Worm (Caenorhabditis elegans) whole organism, early embryonic: Measurements from ENCODE around the gene xol-1.

Experiments
- B0310.2 ChIP-seq: sonication (generic microtip); optimal IDR thresholded peaks from 2 replicates; lab custom pipeline; 2016; ENCODE audit warnings: mild to moderate bottlenecking, missing genetic modification characterization, missing compliant biosample characterization
- F13C5.2 ChIP-seq: sonication (generic microtip); optimal IDR thresholded peaks from 2 replicates; lab custom pipeline; 2017; ENCODE audit warnings: mild to moderate bottlenecking, missing genetic modification characterization, inconsistent platforms, missing compliant biosample characterization
- aly-1 ChIP-seq: sonication (generic microtip); optimal IDR thresholded peaks from 2 replicates; lab custom pipeline; 2016; ENCODE audit warnings: missing genetic modification characterization, missing compliant biosample characterization
- ama-1 ChIP-seq: fragments of 150-350 bp; optimal IDR thresholded peaks from 2 replicates; lab custom pipeline; 2014
- ceh-13 ChIP-seq: fragments of 200-800 bp; sonication (Bioruptor generic); optimal IDR thresholded peaks from 2 replicates; lab custom pipeline; 2018; ENCODE audit warnings: mild to moderate bottlenecking, missing genetic modification characterization, missing compliant biosample characterization
- ceh-36 ChIP-seq: sonication (generic microtip); optimal IDR thresholded peaks from 2 replicates; lab custom pipeline; 2016; ENCODE audit warnings: missing genetic modification characterization, inconsistent platforms, missing compliant biosample characterization
- ets-7 ChIP-seq: sonication (generic microtip); optimal IDR thresholded peaks from 2 replicates; lab custom pipeline; 2016; ENCODE audit warnings: missing genotype, missing genetic modification characterization, missing compliant biosample characterization
- flt-1 ChIP-seq: fragments of 200-800 bp; sonication (Bioruptor generic); IDR thresholded peaks from 2 replicates; pipeline ENCODE4 v1.3.6; 2022; ENCODE audit warnings: missing genetic modification characterization, missing compliant biosample characterization
- hmbx-1 ChIP-seq: sonication (generic microtip); optimal IDR thresholded peaks from 2 replicates; lab custom pipeline; 2016; ENCODE audit warnings: mild to moderate bottlenecking, missing genetic modification characterization, missing compliant biosample characterization
- hmg-4 ChIP-seq: fragments of 200-800 bp; sonication (Bioruptor generic); optimal IDR thresholded peaks from 2 replicates; lab custom pipeline; 2018; ENCODE audit warnings: mild to moderate bottlenecking, missing genetic modification characterization, missing compliant biosample characterization
- hnd-1 ChIP-seq: sonication (generic microtip); optimal IDR thresholded peaks from 2 replicates; lab custom pipeline; 2016; ENCODE audit warnings: missing genetic modification characterization, missing compliant biosample characterization
- pes-1 ChIP-seq: fragments of 200-800 bp; sonication (Bioruptor generic); IDR thresholded peaks from 2 replicates; pipeline ENCODE4 v1.3.6; 2022; ENCODE audit warnings: missing genetic modification reagents, missing genetic modification characterization, missing compliant biosample characterization
- scrt-1 ChIP-seq: fragments of 200-800 bp; sonication (Bioruptor generic); IDR thresholded peaks from 2 replicates; pipeline ENCODE4 v1.3.6; 2022; ENCODE audit warnings: missing genetic modification characterization, missing compliant biosample characterization
- sea-1 ChIP-seq: fragments of 200-800 bp; sonication (Bioruptor generic); conservative IDR thresholded peaks from 2 replicates; pipeline ENCODE4 v1.3.6; 2022; ENCODE audit warnings: missing genetic modification characterization, missing compliant biosample characterization
- tbx-11 ChIP-seq: fragments of 200-800 bp; sonication (Bioruptor generic); IDR thresholded peaks from 2 replicates; pipeline ENCODE4 v1.3.6; 2022; ENCODE audit warnings: missing genetic modification characterization, missing compliant biosample characterization
- tbx-37 ChIP-seq: fragments of 200-800 bp; sonication (Bioruptor generic); conservative IDR thresholded peaks from 2 replicates; pipeline ENCODE4 v1.3.6; 2022; ENCODE audit warnings: missing genetic modification reagents, missing genetic modification characterization, missing compliant biosample characterization
- tra-4 ChIP-seq: sonication (generic microtip); optimal IDR thresholded peaks from 2 replicates; lab custom pipeline; 2017; ENCODE audit warnings: missing genetic modification characterization, missing compliant biosample characterization

The xol-1 gene

ce11 chrX:8010652-8011051 is 30.5 kb upstream of the xol-1 start:
- TF ChIP-seq F13C5.2 (tag; lab: Kevin White, UChicago) (no peak), flt-1 (GFP tag; lab: Robert Waterston, UW) (no peak), pes-1 (GFP tag; lab: Robert Waterston, UW) (no peak), tra-4 (tag; lab: Kevin White, UChicago) (no peak), ceh-36 (tag; lab: Kevin White, UChicago) (no peak), hmbx-1 (tag; lab: Kevin White, UChicago) (no peak), ets-7 (tag; lab: Kevin White, UChicago) (no peak), aly-1 (tag; lab: Kevin White, UChicago) (no peak), B0310.2 (tag; lab: Kevin White, UChicago) (no peak), ama-1 (lab: Kevin White, UChicago) (no peak), sea-1 (GFP tag; lab: Robert Waterston, UW) (no peak), ceh-13 (GFP tag; lab: Kevin White, UChicago) (no peak), scrt-1 (GFP tag; lab: Robert Waterston, UW) (no peak), tbx-11 (GFP tag; lab: Robert Waterston, UW) (no peak), hmg-4 (GFP tag; lab: Kevin White, UChicago) (no peak), hnd-1 (no peak)

ce11 chrX:8014407-8015003 is 26.6 kb upstream of the xol-1 start, which contains the start of gene unk-1:
Gene unk-1, plus strand, starts transcription at chrX:8014983.
- TF ChIP-seq pes-1 (GFP tag; lab: Robert Waterston, UW) = no peak
- no peak for TF ChIP-seq tbx-11 (GFP tag; lab: Robert Waterston, UW)
- TF ChIP-seq tra-4 (tag; lab: Kevin White, UChicago) = no peak
- no peak for TF ChIP-seq hmg-4 (GFP tag; lab: Kevin White, UChicago)
- TF ChIP-seq hnd-1 = no peak
- no peak for TF ChIP-seq scrt-1 (GFP tag; lab: Robert Waterston, UW)
- no peak for TF ChIP-seq B0310.2 (tag; lab: Kevin White, UChicago)
- no peak for TF ChIP-seq flt-1 (GFP tag; lab: Robert Waterston, UW)
- no peak for TF ChIP-seq sea-1 (GFP tag; lab: Robert Waterston, UW)
- no peak for TF ChIP-seq ets-7 (tag; lab: Kevin White, UChicago)
- no peak for TF ChIP-seq ceh-13 (GFP tag; lab: Kevin White, UChicago)
- TF ChIP-seq hmbx-1 (tag; lab: Kevin White, UChicago) = no peak
- TF ChIP-seq ceh-36 (tag; lab: Kevin White, UChicago) = no peak
- no peak for TF ChIP-seq aly-1 (tag; lab: Kevin White, UChicago)
- no peak for TF ChIP-seq ama-1 (lab: Kevin White, UChicago)
- no peak for TF ChIP-seq F13C5.2 (tag; lab: Kevin White, UChicago)

- TF ChIP-seq hmbx-1 (tag; lab: Kevin White, UChicago) = no peak
- no peak for TF ChIP-seq hmg-4 (GFP tag; lab: Kevin White, UChicago)
Observed at ce11 chrX:8015889-8016288, 25.2 kb upstream of the xol-1 start.

DNA sequence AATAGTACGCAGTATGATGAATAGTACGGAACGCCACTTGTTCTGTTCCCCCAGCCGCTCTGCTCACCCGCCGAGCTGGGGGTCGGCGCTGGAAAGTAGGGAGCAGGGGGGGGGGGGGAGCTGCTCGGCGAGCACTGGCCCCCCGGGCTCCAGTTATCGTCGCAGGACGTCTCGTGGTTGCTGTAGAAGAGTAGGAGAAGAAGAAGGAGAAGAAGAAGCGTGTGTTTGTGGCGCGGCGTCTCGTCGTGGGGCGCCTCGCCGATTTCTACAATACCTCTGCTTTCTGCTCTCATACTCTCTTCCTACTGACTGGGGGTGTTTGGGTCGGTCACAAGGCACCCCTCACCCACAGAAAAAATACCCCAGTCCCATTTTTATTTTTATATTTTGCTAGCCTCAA is 23.8 kb upstream of the xol-1 start:
- no peak for TF ChIP-seq aly-1 (tag; lab: Kevin White, UChicago)
- no peak for TF ChIP-seq F13C5.2 (tag; lab: Kevin White, UChicago)
- no peak for TF ChIP-seq tbx-37 (GFP tag; lab: Robert Waterston, UW)
- TF ChIP-seq tbx-11 (GFP tag; lab: Robert Waterston, UW) = no peak
- TF ChIP-seq scrt-1 (GFP tag; lab: Robert Waterston, UW) = no peak
- no peak for TF ChIP-seq hmg-4 (GFP tag; lab: Kevin White, UChicago)

- TF ChIP-seq pes-1 (GFP tag; lab: Robert Waterston, UW) = no peak
- no peak for TF ChIP-seq B0310.2 (tag; lab: Kevin White, UChicago)
- no peak for TF ChIP-seq ets-7 (tag; lab: Kevin White, UChicago)
- TF ChIP-seq hmg-4 (GFP tag; lab: Kevin White, UChicago) = no peak
- no peak for TF ChIP-seq sea-1 (GFP tag; lab: Robert Waterston, UW)
- TF ChIP-seq tbx-37 (GFP tag; lab: Robert Waterston, UW) = no peak
- no peak for TF ChIP-seq scrt-1 (GFP tag; lab: Robert Waterston, UW)
- TF ChIP-seq hmbx-1 (tag; lab: Kevin White, UChicago) = no peak
Observed at ce11 chrX:8017759-8018158, 23.4 kb upstream of the xol-1 start, which contains the start of gene C34D10.5. Gene C34D10.5, plus strand, starts transcription at chrX:8018027.

- TF ChIP-seq aly-1 (tag; lab: Kevin White, UChicago) (no peak), ceh-36 (tag; lab: Kevin White, UChicago) (no peak), F13C5.2 (tag; lab: Kevin White, UChicago) (no peak), tra-4 (tag; lab: Kevin White, UChicago) (no peak), sea-1 (GFP tag; lab: Robert Waterston, UW) (no peak), ceh-13 (GFP tag; lab: Kevin White, UChicago) (no peak), ama-1 (lab: Kevin White, UChicago) (no peak), scrt-1 (GFP tag; lab: Robert Waterston, UW) (no peak), flt-1 (GFP tag; lab: Robert Waterston, UW) (no peak), hmbx-1 (tag; lab: Kevin White, UChicago) (no peak), tbx-37 (GFP tag; lab: Robert Waterston, UW) (no peak), B0310.2 (tag; lab: Kevin White, UChicago) (no peak), ets-7 (tag; lab: Kevin White, UChicago) (no peak), tbx-11 (GFP tag; lab: Robert Waterston, UW) (no peak), pes-1 (GFP tag; lab: Robert Waterston, UW) (no peak), hmg-4 (GFP tag; lab: Kevin White, UChicago) (no peak)
Observed at ce11 chrX:8018441-8018840, 22.7 kb upstream of the xol-1 start.

ce11 chrX:8019665-8020064 is 21.4 kb upstream of the xol-1 start:
- peak; percentile 40 for TF ChIP-seq F13C5.2 (tag; lab: Kevin White, UChicago)
- TF ChIP-seq hmbx-1 (tag; lab: Kevin White, UChicago) = no peak
- TF ChIP-seq hmg-4 (GFP tag; lab: Kevin White, UChicago) = peak; percentile 64
- TF ChIP-seq tbx-11 (GFP tag; lab: Robert Waterston, UW) = no peak
- TF ChIP-seq tra-4 (tag; lab: Kevin White, UChicago) = no peak
